Worm (Caenorhabditis elegans) whole organism, mixed stage, embryonic: ENCODE results near the gene clec-117.
A peak's percentile ranks its signal among the peaks of the same experiment; 100 is the strongest.

Experiments used
- M03D4.4 ChIP-seq: sonication (generic microtip); optimal IDR thresholded peaks from 2 replicates; lab custom pipeline; 2017; ENCODE audit warnings: mild to moderate bottlenecking, missing genetic modification characterization, missing compliant biosample characterization
- blmp-1 ChIP-seq: fragments of 150-350 bp; optimal IDR thresholded peaks from 2 replicates; lab custom pipeline; 2014; ENCODE audit warnings: missing biosample characterization, missing genetic modification characterization
- ceh-39 ChIP-seq: fragments of 150-350 bp; optimal IDR thresholded peaks from 2 replicates; lab custom pipeline; 2014; ENCODE audit warnings: missing biosample characterization, missing genetic modification characterization
- ceh-83 ChIP-seq: fragments of 200-800 bp; sonication (Bioruptor generic); optimal IDR thresholded peaks from 2 replicates; lab custom pipeline; 2018; ENCODE audit warnings: mild to moderate bottlenecking, missing genetic modification characterization, missing compliant biosample characterization
- drap-1 ChIP-seq: fragments of 200-800 bp; sonication (Bioruptor generic); optimal IDR thresholded peaks from 3 replicates; lab custom pipeline; 2018; ENCODE audit warnings: mild to moderate bottlenecking, missing genetic modification characterization, missing compliant biosample characterization
- elt-1 ChIP-seq: sonication (generic microtip); optimal IDR thresholded peaks from 2 replicates; lab custom pipeline; 2017; ENCODE audit warnings: missing genetic modification characterization, mild to moderate bottlenecking, missing compliant biosample characterization, antibody characterized with exemption, moderate library complexity, borderline replicate concordance; ENCODE audit not compliant: insufficient read depth
- elt-3 ChIP-seq: fragments of 150-350 bp; optimal IDR thresholded peaks from 2 replicates; lab custom pipeline; 2014; ENCODE audit warnings: missing biosample characterization, missing genetic modification characterization
- flh-1 ChIP-seq: fragments of 200-800 bp; sonication (Bioruptor generic); optimal IDR thresholded peaks from 2 replicates; lab custom pipeline; 2018; ENCODE audit warnings: mild to moderate bottlenecking, missing genetic modification characterization, moderate library complexity, missing compliant biosample characterization
- ham-2 ChIP-seq: fragments of 200-800 bp; sonication (Bioruptor generic); optimal IDR thresholded peaks from 2 replicates; lab custom pipeline; 2018; ENCODE audit warnings: mild to moderate bottlenecking, missing genetic modification characterization, missing compliant biosample characterization
- lin-13 ChIP-seq: fragments of 150-350 bp; optimal IDR thresholded peaks from 2 replicates; lab custom pipeline; 2014; ENCODE audit warnings: missing biosample characterization, missing genetic modification characterization
- lin-32 ChIP-seq: fragments of 200-800 bp; sonication (Bioruptor generic); optimal IDR thresholded peaks from 2 replicates; lab custom pipeline; 2018; ENCODE audit warnings: mild to moderate bottlenecking, missing genetic modification characterization, missing compliant biosample characterization
- mab-5 ChIP-seq: fragments of 150-350 bp; optimal IDR thresholded peaks from 2 replicates; lab custom pipeline; 2014; ENCODE audit warnings: missing biosample characterization, missing genetic modification characterization
- mep-1 ChIP-seq: fragments of 150-350 bp; optimal IDR thresholded peaks from 2 replicates; lab custom pipeline; 2017; ENCODE audit warnings: missing biosample characterization, missing genetic modification reagents, missing genetic modification characterization, inconsistent platforms
- mls-2 ChIP-seq: sonication (generic microtip); optimal IDR thresholded peaks from 2 replicates; lab custom pipeline; 2016; ENCODE audit warnings: mild to moderate bottlenecking, missing genetic modification characterization, moderate library complexity, missing compliant biosample characterization
- nhr-12 ChIP-seq: fragments of 150-350 bp; optimal IDR thresholded peaks from 2 replicates; lab custom pipeline; 2014; ENCODE audit warnings: missing biosample characterization, missing genetic modification characterization
- nhr-2 ChIP-seq: fragments of 150-350 bp; optimal IDR thresholded peaks from 2 replicates; lab custom pipeline; 2014; ENCODE audit warnings: missing biosample characterization, missing genetic modification characterization
- nhr-237 ChIP-seq: fragments of 150-350 bp; optimal IDR thresholded peaks from 2 replicates; lab custom pipeline; 2014; ENCODE audit warnings: missing biosample characterization, missing genetic modification characterization
- nhr-28 ChIP-seq: fragments of 150-350 bp; optimal IDR thresholded peaks from 2 replicates; lab custom pipeline; 2014; ENCODE audit warnings: missing biosample characterization, missing genetic modification characterization
- nhr-76 ChIP-seq: sonication (generic microtip); optimal IDR thresholded peaks from 2 replicates; lab custom pipeline; 2017; ENCODE audit warnings: missing biosample characterization, missing genetic modification characterization
- sem-2 ChIP-seq: fragments of 200-800 bp; sonication (Bioruptor generic); optimal IDR thresholded peaks from 2 replicates; lab custom pipeline; 2018; ENCODE audit warnings: mild to moderate bottlenecking, missing genetic modification characterization, missing compliant biosample characterization
- snpc-4 ChIP-seq: fragments of 150-350 bp; optimal IDR thresholded peaks from 2 replicates; lab custom pipeline; 2014; ENCODE audit warnings: missing biosample characterization, missing genetic modification characterization
- tbx-8 ChIP-seq: fragments of 200-800 bp; sonication (Bioruptor generic); optimal IDR thresholded peaks from 2 replicates; lab custom pipeline; 2018; ENCODE audit warnings: mild to moderate bottlenecking, missing genetic modification characterization, moderate library complexity, missing compliant biosample characterization
- unc-120 ChIP-seq: sonication (generic microtip); optimal IDR thresholded peaks from 2 replicates; lab custom pipeline; 2017; ENCODE audit warnings: missing genetic modification characterization, missing compliant biosample characterization; ENCODE audit not compliant: poor library complexity, severe bottlenecking
- unc-62 ChIP-seq: fragments of 150-350 bp; optimal IDR thresholded peaks from 2 replicates; lab custom pipeline; 2014; ENCODE audit warnings: missing biosample characterization, missing genetic modification reagents, missing genetic modification characterization
- zip-8 ChIP-seq: fragments of 150-350 bp; optimal IDR thresholded peaks from 2 replicates; lab custom pipeline; 2014; ENCODE audit warnings: missing biosample characterization, missing genetic modification characterization

clec-117 gene

ce11 chrII:296911-297440 lies at the start of gene clec-117, which contains the start of gene B0432.1:
clec-117 (minus strand) TSS chrII:297011.
B0432.1 (plus strand) TSS chrII:297390.
- TF ChIP-seq mab-5 (tag; lab: Kevin White, UChicago) (no peak), nhr-76 (tag; lab: Kevin White, UChicago) (no peak), zip-8 (no peak), snpc-4 (tag; lab: Kevin White, UChicago) (no peak)

- TF ChIP-seq elt-3 (tag; lab: Kevin White, UChicago) (no peak), unc-120 (tag; lab: Kevin White, UChicago) (no peak), nhr-76 (tag; lab: Kevin White, UChicago) (no peak), nhr-2 (tag; lab: Kevin White, UChicago) (no peak), ceh-83 (no peak), nhr-12 (tag; lab: Kevin White, UChicago) (no peak), tbx-8 (GFP tag; lab: Kevin White, UChicago) (no peak), mls-2 (tag; lab: Kevin White, UChicago) (no peak), drap-1 (GFP tag; lab: Kevin White, UChicago) (no peak), elt-1 (tag; lab: Kevin White, UChicago) (no peak), sem-2 (GFP tag; lab: Kevin White, UChicago) (no peak), unc-62 (GFP tag; lab: Kevin White, UChicago) (no peak), flh-1 (GFP tag; lab: Kevin White, UChicago) (no peak), mab-5 (tag; lab: Kevin White, UChicago) (no peak), snpc-4 (tag; lab: Kevin White, UChicago) (no peak), lin-13 (tag; lab: Kevin White, UChicago) (no peak), lin-32 (GFP tag; lab: Kevin White, UChicago) (no peak)
- TF ChIP-seq, all 35 proteins: peak for 0
Measured at ce11 chrII:341282-341681, 44.5 kb upstream of the clec-117 start.

- TF ChIP-seq unc-120 (tag; lab: Kevin White, UChicago) (no peak), nhr-28 (tag; lab: Kevin White, UChicago) (no peak), M03D4.4 (tag; lab: Kevin White, UChicago) (no peak)
Measured at ce11 chrII:340714-341113, 43.9 kb upstream of the clec-117 start.

ce11 chrII:340224-340623 lies 43.4 kb upstream of the clec-117 start, which contains the start of gene clc-31:
clc-31 (plus strand) TSS chrII:340524.
- TF ChIP-seq snpc-4 (tag; lab: Kevin White, UChicago), result no peak
- no peak for TF ChIP-seq mls-2 (tag; lab: Kevin White, UChicago)
- no peak for TF ChIP-seq nhr-237 (tag; lab: Kevin White, UChicago)
- TF ChIP-seq mep-1, result no peak
- TF ChIP-seq ham-2 (GFP tag; lab: Kevin White, UChicago), result no peak
- no peak for TF ChIP-seq sem-2 (GFP tag; lab: Kevin White, UChicago)

ce11 chrII:337233-337832 lies 40.5 kb upstream of the clec-117 start, which contains the start of gene cpn-2:
cpn-2 (plus strand) TSS chrII:337782.
- TF ChIP-seq blmp-1 (peak; percentile 87), ham-2 (GFP tag; lab: Kevin White, UChicago) (peak; percentile 57), nhr-2 (tag; lab: Kevin White, UChicago) (no peak)

- TF ChIP-seq ceh-83 (no peak), lin-32 (GFP tag; lab: Kevin White, UChicago) (no peak), ceh-39 (tag; lab: Kevin White, UChicago) (no peak)
Measured at ce11 chrII:334828-335227, 38.0 kb upstream of the clec-117 start.

- TF ChIP-seq mls-2 (tag; lab: Kevin White, UChicago) (no peak), blmp-1 (peak; percentile 90), mep-1 (no peak), nhr-28 (tag; lab: Kevin White, UChicago) (no peak)
- TF ChIP-seq, all 35 proteins: peak for 1
Measured at ce11 chrII:333853-334449, 37.1 kb upstream of the clec-117 start.
